Fruit fly (Drosophila melanogaster): Measurements from ENCODE around the gene CG6094.

Gene CG6094

dm6 chr2L:10554676-10555075, 47.8 kb downstream of the CG6094 start:
- no peak for TF ChIP-seq noc (tag; optimal IDR thresholded peaks at IDR 0.05)

- TF ChIP-seq noc (tag; optimal IDR thresholded peaks at IDR 0.05): no peak
Observed at dm6 chr2L:10555269-10555668, 48.4 kb downstream of the CG6094 start.

All from whole organism, larva.